Worm (Caenorhabditis elegans) whole organism, L2 larva: Measurements from ENCODE around the gene R08E3.1.

ENCODE experiments used
- dmd-4 ChIP-seq: sonication (generic microtip); optimal IDR thresholded peaks from 2 replicates; lab custom pipeline; 2017; ENCODE audit warnings: missing biosample characterization, missing genetic modification characterization
- lin-11 ChIP-seq: fragments of 150-350 bp; sonication (generic microtip); optimal IDR thresholded peaks from 2 replicates; lab custom pipeline; 2014; ENCODE audit warnings: missing biosample characterization, missing genetic modification characterization, inconsistent platforms, mixed read lengths
- lin-13 ChIP-seq: fragments of 150-350 bp; optimal IDR thresholded peaks from 2 replicates; lab custom pipeline; 2014; ENCODE audit warnings: missing biosample characterization, missing genetic modification reagents, missing genetic modification characterization
- lin-39 ChIP-seq: fragments of 150-350 bp; optimal IDR thresholded peaks from 2 replicates; lab custom pipeline; 2014; ENCODE audit warnings: missing biosample characterization, missing genetic modification reagents, missing genetic modification characterization
- lsy-2 ChIP-seq, 2 experiments: fragments of 150-350 bp in 1 of 2; sonication (generic microtip) in 1 of 2; optimal IDR thresholded peaks; 2 replicates each; lab custom pipeline; 2014 to 2017; ENCODE audit warnings: missing biosample characterization in 2 of 2, missing genetic modification characterization in 2 of 2
- nhr-11 ChIP-seq: fragments of 150-350 bp; optimal IDR thresholded peaks from 2 replicates; lab custom pipeline; 2014; ENCODE audit warnings: missing biosample characterization, missing genetic modification characterization
- nhr-6 ChIP-seq: fragments of 150-350 bp; optimal IDR thresholded peaks from 2 replicates; lab custom pipeline; 2014; ENCODE audit warnings: missing biosample characterization, missing genetic modification characterization
- snpc-4 ChIP-seq: fragments of 150-350 bp; optimal IDR thresholded peaks from 2 replicates; lab custom pipeline; 2014; ENCODE audit warnings: missing biosample characterization, missing genetic modification characterization
- unc-62 ChIP-seq: fragments of 150-350 bp; optimal IDR thresholded peaks from 2 replicates; lab custom pipeline; 2014; ENCODE audit warnings: missing biosample characterization, missing genetic modification reagents, missing genetic modification characterization
- ztf-11 ChIP-seq: sonication (generic microtip); optimal IDR thresholded peaks from 2 replicates; lab custom pipeline; 2017; ENCODE audit warnings: missing biosample characterization, missing genetic modification characterization

DNA sequence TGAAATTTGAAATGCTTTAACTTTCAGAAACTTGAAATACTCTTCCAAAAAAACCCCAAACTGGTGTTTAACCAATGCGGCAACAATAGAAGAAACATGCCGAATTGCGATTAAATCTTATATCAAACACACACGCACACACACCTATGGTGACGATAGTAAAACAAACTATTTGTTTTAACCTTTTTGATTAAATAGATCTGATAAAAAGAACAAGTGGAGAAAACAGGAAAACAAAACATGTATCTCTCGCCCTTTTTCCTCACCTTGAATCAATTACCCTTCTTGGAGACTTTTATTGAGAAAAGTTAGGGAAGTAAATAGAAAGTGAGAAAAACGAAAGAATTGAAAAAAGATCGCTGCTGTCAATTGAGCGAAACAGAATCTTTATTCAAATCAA, 39.0 kb downstream of the R08E3.1 start:
- TF ChIP-seq dmd-4 (tag; lab: Kevin White, UChicago), result no peak
- TF ChIP-seq lsy-2 (tag; optimal IDR thresholded peaks at IDR 0.05; lab: Kevin White, UChicago), result no peak
- no peak for TF ChIP-seq ztf-11
- no peak for TF ChIP-seq lin-11 (tag; lab: Kevin White, UChicago)
- TF ChIP-seq snpc-4 (tag; lab: Kevin White, UChicago), result no peak
- no peak for TF ChIP-seq nhr-11 (tag; lab: Kevin White, UChicago)
- no peak for TF ChIP-seq unc-62 (GFP tag; lab: Kevin White, UChicago)
- no peak for TF ChIP-seq nhr-6 (tag; lab: Kevin White, UChicago)
- TF ChIP-seq lin-13 (GFP tag; lab: Kevin White, UChicago), result no peak
- TF ChIP-seq lin-39 (tag; lab: Kevin White, UChicago), result no peak
